Fruit fly (Drosophila melanogaster) whole organism, embryonic: ENCODE data around the gene CG2059.

ENCODE experiments used
- CG1603 ChIP-seq: fragments of 200-800 bp; sonication (Bioruptor generic); optimal IDR thresholded peaks from 2 replicates; lab custom pipeline; 2019; ENCODE audit warnings: missing biosample characterization, mild to moderate bottlenecking, missing genetic modification characterization, moderate library complexity
- CG2712 ChIP-seq: fragments of 200-800 bp; optimal IDR thresholded peaks from 3 replicates; lab custom pipeline; 2019; ENCODE audit warnings: missing biosample characterization, mild to moderate bottlenecking, missing genetic modification characterization, moderate library complexity
- Sox102F ChIP-seq: fragments of 200-800 bp; sonication (Bioruptor generic); optimal IDR thresholded peaks from 2 replicates; lab custom pipeline; 2018; ENCODE audit warnings: missing biosample characterization, mild to moderate bottlenecking, missing genetic modification characterization, moderate library complexity
- cas ChIP-seq: fragments of 200-800 bp; sonication (Bioruptor generic); IDR thresholded peaks from 2 replicates; pipeline ENCODE4 v1.3.6; 2022; ENCODE audit warnings: missing biosample characterization, missing genetic modification characterization
- ems ChIP-seq: fragments of 200-800 bp; sonication (Bioruptor generic); optimal IDR thresholded peaks from 3 replicates; lab custom pipeline; 2016; ENCODE audit warnings: missing biosample characterization, missing genetic modification characterization

DNA sequence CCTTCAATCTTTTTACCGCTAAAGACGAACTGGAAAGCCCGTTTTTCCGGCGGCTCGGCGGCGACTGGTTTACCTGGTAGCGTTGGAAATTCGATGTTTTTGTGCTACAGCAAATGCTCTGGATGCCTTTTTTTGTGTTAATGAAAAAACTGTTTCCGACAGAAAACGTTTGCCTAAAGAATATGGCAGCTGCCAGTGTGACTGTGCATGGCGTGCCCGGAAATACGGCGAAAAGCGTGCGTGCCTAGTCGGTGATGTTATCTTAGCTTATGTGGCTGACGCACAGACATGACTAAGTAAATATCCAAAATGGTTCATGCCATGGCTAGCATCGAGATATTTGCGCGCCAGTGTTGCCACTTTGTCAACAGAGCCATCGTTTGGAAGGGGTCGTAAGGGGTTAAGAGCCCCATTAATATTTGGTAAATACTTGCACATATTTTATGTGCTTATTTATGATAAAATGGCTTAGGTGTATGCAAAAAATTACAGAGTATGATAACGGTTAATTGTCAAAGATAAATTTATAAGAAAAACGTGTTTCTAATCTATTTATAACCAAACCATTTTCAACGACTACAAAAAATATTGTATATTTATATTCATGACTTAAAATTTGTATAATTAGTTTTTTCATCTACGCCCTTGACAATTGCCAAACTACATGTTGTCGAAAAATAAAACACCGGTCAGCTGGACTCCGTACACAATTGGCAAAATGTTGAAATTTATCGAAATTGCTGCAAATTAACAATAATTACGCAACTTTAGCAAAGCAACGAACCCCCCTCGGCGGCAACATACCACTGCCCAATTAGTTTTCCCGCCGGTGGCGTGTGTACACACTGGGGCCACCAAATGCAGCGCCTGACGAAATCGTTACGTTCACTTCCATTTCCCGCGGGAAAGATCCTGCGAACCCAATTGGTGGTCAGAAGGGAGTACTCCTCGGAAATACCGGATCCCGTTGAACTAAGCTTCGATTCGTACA, at the start of gene CG2059:
- TF ChIP-seq CG1603 (tag; lab: Kevin White, UChicago) = peak; percentile 100
- TF ChIP-seq cas (GFP tag; lab: Robert Waterston, UW) = no peak
- peak; percentile 53 for TF ChIP-seq CG2712 (tag; lab: Kevin White, UChicago)
- peak; percentile 26 for TF ChIP-seq ems (GFP tag; lab: Kevin White, UChicago)
- no peak for TF ChIP-seq Sox102F (GFP tag; lab: Kevin White, UChicago)
